Fruit fly (Drosophila melanogaster): Measurements from ENCODE around the gene Hsp67Bc.

The Hsp67Bc gene

dm6 chr3L:9335711-9336110 is 36.6 kb downstream of the Hsp67Bc start (continued):
- TF ChIP-seq Ets97D (GFP tag; optimal IDR thresholded peaks at IDR 0.05), result no peak
- TF ChIP-seq gfzf (GFP tag; optimal IDR thresholded peaks at IDR 0.05), result no peak
- TF ChIP-seq slou (GFP tag; optimal IDR thresholded peaks at IDR 0.05), result no peak
- TF ChIP-seq gro (GFP tag; optimal IDR thresholded peaks at IDR 0.05), result no peak
- TF ChIP-seq sisA (GFP tag; IDR thresholded peaks at IDR 0.05), result no peak
- TF ChIP-seq CG34224 (GFP tag; IDR thresholded peaks at IDR 0.05; ENCODE audit: partially characterized antibody), result peak; percentile 12; the same call in 1 of the 3 replicates
- peak; percentile 63 for TF ChIP-seq nom (GFP tag; optimal IDR thresholded peaks at IDR 0.05)
- TF ChIP-seq chinmo (GFP tag; IDR thresholded peaks at IDR 0.05; ENCODE audit: partially characterized antibody), result peak; percentile 88
- TF ChIP-seq knrl (GFP tag; IDR thresholded peaks at IDR 0.05; ENCODE audit: partially characterized antibody), result no peak
- no peak for TF ChIP-seq jigr1 (GFP tag; IDR thresholded peaks at IDR 0.05)
- TF ChIP-seq dati (GFP tag; IDR thresholded peaks at IDR 0.05), result no peak
- TF ChIP-seq CG9727 (GFP tag; optimal IDR thresholded peaks at IDR 0.05), result no peak
- peak; percentile 1 for TF ChIP-seq cwo (GFP tag; optimal IDR thresholded peaks at IDR 0.05)
- no peak for TF ChIP-seq Oli (tag; optimal IDR thresholded peaks at IDR 0.05)
- peak; percentile 9 for TF ChIP-seq CG3281 (GFP tag; optimal IDR thresholded peaks at IDR 0.05)
- TF ChIP-seq caup (GFP tag; optimal IDR thresholded peaks at IDR 0.05; ENCODE audit: severe bottlenecking), result peak; percentile 10
- 0 out of 2 replicates have a peak, but pooled peaks have one; percentile 32 for TF ChIP-seq bbx (GFP tag; IDR thresholded peaks at IDR 0.05; ENCODE audit: partially characterized antibody)
- no peak for TF ChIP-seq toy (GFP tag; IDR thresholded peaks at IDR 0.05)
- no peak for TF ChIP-seq usp (GFP tag; optimal IDR thresholded peaks at IDR 0.05)
- TF ChIP-seq fd3F (GFP tag; optimal IDR thresholded peaks at IDR 0.05), result no peak
- no peak for TF ChIP-seq CG4820 (GFP tag; optimal IDR thresholded peaks at IDR 0.05)
- no peak for TF ChIP-seq CG1603 (tag; optimal IDR thresholded peaks at IDR 0.05)
- peak in 1 of 2 experiments; percentile 39 for TF ChIP-seq Hr78 (GFP tag; optimal IDR thresholded peaks at IDR 0.05)
- no peak for TF ChIP-seq ewg (GFP tag; optimal IDR thresholded peaks at IDR 0.05)
- TF ChIP-seq CG17385 (GFP tag; optimal IDR thresholded peaks at IDR 0.05), result no peak
- peak; percentile 47 for TF ChIP-seq CG9437 (GFP tag; optimal IDR thresholded peaks at IDR 0.05)
- TF ChIP-seq ttk (GFP tag; IDR thresholded peaks at IDR 0.05), result peak; percentile 72
- 0 out of 3 replicates have a peak, but pooled peaks have one; percentile 32 for TF ChIP-seq ci (GFP tag; IDR thresholded peaks at IDR 0.05)
- TF ChIP-seq Bgb (GFP tag; IDR thresholded peaks at IDR 0.05; ENCODE audit: partially characterized antibody), result peak; percentile 6; the same call in 1 of the 2 replicates
- no peak for TF ChIP-seq fd96Cb (tag; optimal IDR thresholded peaks at IDR 0.05)
- no peak for TF ChIP-seq CG31388 (GFP tag; optimal IDR thresholded peaks at IDR 0.05)
- TF ChIP-seq Awh (GFP tag; IDR thresholded peaks at IDR 0.05), result no peak
- no peak for TF ChIP-seq CG10366 (GFP tag; IDR thresholded peaks at IDR 0.05)
- peak; percentile 61; the same call in 1 of the 2 replicates for TF ChIP-seq GATAe (GFP tag; conservative IDR thresholded peaks at IDR 0.05)
- TF ChIP-seq CG17568 (GFP tag; optimal IDR thresholded peaks at IDR 0.05), result no peak
- no peak for TF ChIP-seq CG17186 (GFP tag; optimal IDR thresholded peaks at IDR 0.05)
- TF ChIP-seq nau (GFP tag; optimal IDR thresholded peaks at IDR 0.05), result peak; percentile 29
- no peak for TF ChIP-seq CG2889 (GFP tag; IDR thresholded peaks at IDR 0.05)
- no peak for TF ChIP-seq org-1 (GFP tag; optimal IDR thresholded peaks at IDR 0.05)
- no peak for TF ChIP-seq CG8281 (tag; optimal IDR thresholded peaks at IDR 0.05)
- TF ChIP-seq pita (GFP tag; optimal IDR thresholded peaks at IDR 0.05), result no peak
- no peak for TF ChIP-seq dmrt99B (tag; optimal IDR thresholded peaks at IDR 0.05)
- TF ChIP-seq CG11504 (tag; optimal IDR thresholded peaks at IDR 0.05), result no peak
- TF ChIP-seq CG8290 (GFP tag; optimal IDR thresholded peaks at IDR 0.05), result no peak
- TF ChIP-seq CG8290 (tag; optimal IDR thresholded peaks at IDR 0.05), result peak in 1 of 2 experiments; percentile 23
- TF ChIP-seq CG4404 (GFP tag; IDR thresholded peaks at IDR 0.05), result no peak
- TF ChIP-seq CG15601 (tag; optimal IDR thresholded peaks at IDR 0.05), result no peak
- peak; percentile 1 for TF ChIP-seq Blimp-1 (GFP tag; optimal IDR thresholded peaks at IDR 0.05)
- no peak for TF ChIP-seq CoRest (tag; optimal IDR thresholded peaks at IDR 0.05)
- no peak for TF ChIP-seq Deaf1 (tag; optimal IDR thresholded peaks at IDR 0.05)

Data from whole organism, embryonic.